Fruit fly (Drosophila melanogaster): Measurements from ENCODE around the gene Hsp70Ab.

DNA sequence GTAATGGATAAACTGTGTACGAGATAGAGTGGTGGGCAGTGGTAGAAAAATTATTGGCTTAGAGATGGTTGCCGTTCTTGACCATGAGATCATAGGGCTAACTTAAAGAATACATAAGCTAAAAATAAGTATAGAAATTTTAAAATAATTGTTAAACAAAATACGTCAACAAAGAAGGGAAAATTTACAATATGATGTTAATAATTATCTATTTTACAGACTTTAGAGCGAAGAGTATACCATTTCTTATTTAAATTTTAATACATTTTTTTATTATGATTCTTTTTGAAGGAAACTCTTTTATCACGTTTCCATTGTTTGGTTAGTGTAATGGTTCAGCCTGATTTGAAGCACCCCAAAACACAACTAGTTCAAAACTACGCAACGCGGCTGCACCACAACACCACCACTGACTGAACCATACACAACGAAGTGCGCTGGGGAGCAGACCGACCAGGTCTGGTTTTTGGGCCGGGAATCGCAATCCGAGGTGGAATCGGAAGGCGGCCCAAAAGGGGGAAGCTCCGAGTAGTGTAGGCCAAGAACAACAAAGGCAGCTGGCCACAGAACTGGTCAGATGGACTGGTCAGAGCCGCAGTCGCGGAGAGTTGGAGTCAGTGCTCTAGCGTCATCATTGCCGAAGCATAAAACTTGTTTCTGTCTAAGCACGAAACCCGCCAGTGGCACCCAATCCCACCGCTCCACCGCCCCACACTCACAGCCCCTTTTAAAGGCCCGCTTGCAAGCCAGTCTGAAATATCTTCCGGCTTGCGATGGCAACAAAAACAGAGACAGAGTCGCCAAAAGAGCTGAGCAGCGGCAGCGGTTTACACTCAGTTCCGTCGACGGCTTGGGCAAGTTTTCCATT lies 12.7 kb upstream of the Hsp70Ab start:
- TF ChIP-seq CG33017 (tag; optimal IDR thresholded peaks at IDR 0.05) (no peak), CG12768 (GFP tag; optimal IDR thresholded peaks at IDR 0.05) (no peak), Crg-1 (GFP tag; optimal IDR thresholded peaks at IDR 0.05) (no peak), CG7045 (GFP tag; optimal IDR thresholded peaks at IDR 0.05) (no peak), cnc (optimal IDR thresholded peaks at IDR 0.05) (no peak), pad (GFP tag; optimal IDR thresholded peaks at IDR 0.05) (no peak), CG7101 (tag; optimal IDR thresholded peaks at IDR 0.05) (no peak), kay (GFP tag; ENCODE audit: borderline replicate concordance) (no peak), ovo (GFP tag; optimal IDR thresholded peaks at IDR 0.05) (no peak), CG11617 (GFP tag; optimal IDR thresholded peaks at IDR 0.05) (no peak), toe (GFP tag; optimal IDR thresholded peaks at IDR 0.05) (no peak), CG1620 (GFP tag; optimal IDR thresholded peaks at IDR 0.05) (no peak)

All from whole organism, adult.